Worm (Caenorhabditis elegans): Measurements from ENCODE around the gene tkr-1.

DNA sequence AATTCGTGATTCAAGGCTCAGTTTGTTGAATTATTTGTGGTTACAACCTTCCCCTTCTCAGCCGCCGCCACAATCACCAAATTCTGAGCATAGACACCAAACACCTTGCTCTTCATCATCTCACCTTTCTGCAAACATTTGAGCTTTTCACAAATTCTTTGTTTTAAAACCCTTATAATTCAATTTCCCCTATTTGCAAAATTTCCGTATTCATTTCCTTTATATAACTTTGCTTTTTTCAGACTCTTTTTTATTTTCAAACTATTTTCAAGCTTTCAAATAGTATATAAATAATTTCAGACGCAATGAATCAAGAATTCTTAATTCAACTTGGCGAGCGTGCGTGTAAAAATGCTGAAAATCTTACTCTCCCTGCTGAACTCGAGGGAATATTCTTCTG is at the start of gene tkr-1:
- TF ChIP-seq him-1 (tag; optimal IDR thresholded peaks at IDR 0.05) (no peak), dao-5 (tag; optimal IDR thresholded peaks at IDR 0.05) (no peak), W03F9.2 (tag; optimal IDR thresholded peaks at IDR 0.05) (no peak)

Data from whole organism, L4/young adult.